Worm (Caenorhabditis elegans): Measurements from ENCODE around the gene acbp-6.

Gene acbp-6

ce11 chrII:11958793-11959574 is 14.5 kb downstream of the acbp-6 start:
- peak; percentile 83 for TF ChIP-seq cnd-1 (tag; optimal IDR thresholded peaks at IDR 0.05)
- peak; percentile 9 for TF ChIP-seq unc-120 (tag; optimal IDR thresholded peaks at IDR 0.05; ENCODE audit: poor library complexity, severe bottlenecking)
- TF ChIP-seq snpc-4 (tag; optimal IDR thresholded peaks at IDR 0.05) = no peak
- TF ChIP-seq ceh-43 (GFP tag; optimal IDR thresholded peaks at IDR 0.05) = no peak
- TF ChIP-seq ham-2 (GFP tag; optimal IDR thresholded peaks at IDR 0.05) = peak; percentile 57
- TF ChIP-seq bed-3 (GFP tag; optimal IDR thresholded peaks at IDR 0.05) = peak; percentile 58
- no peak for TF ChIP-seq nhr-237 (tag; optimal IDR thresholded peaks at IDR 0.05)
- TF ChIP-seq mab-5 (tag; optimal IDR thresholded peaks at IDR 0.05) = no peak
- no peak for TF ChIP-seq elt-3 (tag; optimal IDR thresholded peaks at IDR 0.05)
- no peak for TF ChIP-seq mep-1 (tag; optimal IDR thresholded peaks at IDR 0.05)
- TF ChIP-seq M03D4.4 (tag; optimal IDR thresholded peaks at IDR 0.05) = peak; percentile 77
- TF ChIP-seq lsy-2 (tag; optimal IDR thresholded peaks at IDR 0.05) = peak; percentile 16
- peak; percentile 82 for TF ChIP-seq drap-1 (GFP tag; optimal IDR thresholded peaks at IDR 0.05)
- no peak for TF ChIP-seq nhr-28 (tag; optimal IDR thresholded peaks at IDR 0.05)
- TF ChIP-seq lin-32 (GFP tag; optimal IDR thresholded peaks at IDR 0.05) = peak; percentile 22
- TF ChIP-seq blmp-1 (tag; optimal IDR thresholded peaks at IDR 0.05) = no peak
- no peak for TF ChIP-seq flh-1 (GFP tag; optimal IDR thresholded peaks at IDR 0.05)
- TF ChIP-seq nhr-12 (tag; optimal IDR thresholded peaks at IDR 0.05) = no peak
- TF ChIP-seq elt-1 (tag; optimal IDR thresholded peaks at IDR 0.05; ENCODE audit: borderline replicate concordance, insufficient read depth) = no peak
- TF ChIP-seq ztf-11 (tag; optimal IDR thresholded peaks at IDR 0.05) = peak; percentile 35
- no peak for TF ChIP-seq nhr-76 (tag; optimal IDR thresholded peaks at IDR 0.05)
- TF ChIP-seq unc-39 (tag; optimal IDR thresholded peaks at IDR 0.05) = no peak
- no peak for TF ChIP-seq unc-62 (GFP tag; optimal IDR thresholded peaks at IDR 0.05)
- no peak for TF ChIP-seq hlh-1 (tag; optimal IDR thresholded peaks at IDR 0.05)
- TF ChIP-seq nhr-2 (tag; optimal IDR thresholded peaks at IDR 0.05) = no peak
- TF ChIP-seq ces-1 (GFP tag; optimal IDR thresholded peaks at IDR 0.05) = no peak
- TF ChIP-seq pha-4 (tag; optimal IDR thresholded peaks at IDR 0.05) = no peak
- peak; percentile 84 for TF ChIP-seq sptf-1 (tag; optimal IDR thresholded peaks at IDR 0.05)
- peak; percentile 7 for TF ChIP-seq lin-13 (tag; optimal IDR thresholded peaks at IDR 0.05)
- no peak for TF ChIP-seq zip-8 (tag; optimal IDR thresholded peaks at IDR 0.05)
- peak; percentile 64 for TF ChIP-seq mls-2 (tag; optimal IDR thresholded peaks at IDR 0.05)
- peak; percentile 87 for TF ChIP-seq ceh-83 (GFP tag; optimal IDR thresholded peaks at IDR 0.05)
- peak; percentile 39 for TF ChIP-seq tbx-8 (GFP tag; optimal IDR thresholded peaks at IDR 0.05)
- TF ChIP-seq sem-2 (GFP tag; optimal IDR thresholded peaks at IDR 0.05) = peak; percentile 55
- TF ChIP-seq ceh-39 (tag; optimal IDR thresholded peaks at IDR 0.05) = no peak

ce11 chrII:11954811-11955210 is 18.7 kb downstream of the acbp-6 start:
- TF ChIP-seq elt-1 (tag; optimal IDR thresholded peaks at IDR 0.05; ENCODE audit: borderline replicate concordance, insufficient read depth) (no peak), mls-2 (tag; optimal IDR thresholded peaks at IDR 0.05) (no peak), nhr-2 (tag; optimal IDR thresholded peaks at IDR 0.05) (no peak), tbx-8 (GFP tag; optimal IDR thresholded peaks at IDR 0.05) (no peak), blmp-1 (tag; optimal IDR thresholded peaks at IDR 0.05) (no peak), ces-1 (GFP tag; optimal IDR thresholded peaks at IDR 0.05) (no peak), zip-8 (tag; optimal IDR thresholded peaks at IDR 0.05) (no peak), nhr-12 (tag; optimal IDR thresholded peaks at IDR 0.05) (no peak), lsy-2 (tag; optimal IDR thresholded peaks at IDR 0.05) (no peak), unc-39 (tag; optimal IDR thresholded peaks at IDR 0.05) (no peak), nhr-237 (tag; optimal IDR thresholded peaks at IDR 0.05) (no peak), unc-120 (tag; optimal IDR thresholded peaks at IDR 0.05; ENCODE audit: poor library complexity, severe bottlenecking) (no peak), sptf-1 (tag; optimal IDR thresholded peaks at IDR 0.05) (no peak), ztf-11 (tag; optimal IDR thresholded peaks at IDR 0.05) (no peak), mab-5 (tag; optimal IDR thresholded peaks at IDR 0.05) (no peak), ceh-83 (GFP tag; optimal IDR thresholded peaks at IDR 0.05) (no peak)

ce11 chrII:11954208-11954607 is 19.3 kb downstream of the acbp-6 start, which contains the start of gene W03C9.6:
TSS of gene W03C9.6 (plus strand) at chrII:11954508.
- TF ChIP-seq zip-8 (tag; optimal IDR thresholded peaks at IDR 0.05) = peak; percentile 80
- TF ChIP-seq elt-1 (tag; optimal IDR thresholded peaks at IDR 0.05; ENCODE audit: borderline replicate concordance, insufficient read depth) = no peak
